Worm (Caenorhabditis elegans) whole organism, young adult: ENCODE measurements around the gene C04E6.8.

Experiments
- D2030.7 ChIP-seq: fragments of 200-800 bp; sonication (Bioruptor generic); IDR thresholded peaks from 2 replicates; pipeline ENCODE4 v1.3.6; 2022; ENCODE audit warnings: missing genetic modification reagents, missing genetic modification characterization, missing compliant biosample characterization
- ceh-100 ChIP-seq: fragments of 200-800 bp; sonication (Bioruptor generic); IDR thresholded peaks from 2 replicates; pipeline ENCODE4 v1.3.6; 2022; ENCODE audit warnings: missing genetic modification reagents, missing genetic modification characterization, missing compliant biosample characterization
- egrh-3 ChIP-seq: fragments of 200-800 bp; sonication (Bioruptor generic); IDR thresholded peaks from 2 replicates; pipeline ENCODE4 v1.3.6; 2022; ENCODE audit warnings: missing genetic modification reagents, missing genetic modification characterization, missing compliant biosample characterization
- lir-1 ChIP-seq: fragments of 200-800 bp; sonication (Bioruptor generic); conservative IDR thresholded peaks from 2 replicates; pipeline ENCODE4 v1.3.6; 2022; ENCODE audit warnings: missing genetic modification reagents, missing genetic modification characterization, missing compliant biosample characterization
- tlf-1 ChIP-seq: fragments of 200-800 bp; sonication (Bioruptor generic); optimal IDR thresholded peaks from 2 replicates; lab custom pipeline; 2018; ENCODE audit warnings: mild to moderate bottlenecking, missing genetic modification characterization, missing compliant biosample characterization
- ztf-18 ChIP-seq: sonication (generic microtip); optimal IDR thresholded peaks from 2 replicates; lab custom pipeline; 2016; ENCODE audit warnings: missing genotype, mild to moderate bottlenecking, missing genetic modification characterization, missing compliant biosample characterization

- TF ChIP-seq egrh-3 (GFP tag; lab: Robert Waterston, UW) (no peak), D2030.7 (GFP tag; lab: Robert Waterston, UW) (no peak), ceh-100 (GFP tag; lab: Robert Waterston, UW) (no peak), ztf-18 (no peak), lir-1 (GFP tag; lab: Robert Waterston, UW) (no peak), tlf-1 (GFP tag; lab: Kevin White, UChicago) (no peak)
Measured at ce11 chrV:5876966-5877365, 6.7 kb downstream of the C04E6.8 start.
